Fruit fly (Drosophila melanogaster) Kc167 (cell line): ENCODE measurements around the gene CG34002.

Experiments
- Sin3A ChIP-seq: fragments of >200 bp; optimal IDR thresholded peaks from 2 replicates; lab custom pipeline; 2018; ENCODE audit warnings: missing external identifiers
- ttk ChIP-seq: sonication (Bioruptor generic); optimal IDR thresholded peaks from 2 replicates; lab custom pipeline; 2017; ENCODE audit warnings: missing external identifiers

- TF ChIP-seq ttk (lab: Kevin White, UChicago) = no peak
- TF ChIP-seq Sin3A (lab: Kevin White, UChicago) = no peak
These were observed 20.6 kb downstream of the CG34002 start, which contains the start of gene CG7408 for dm6 chr3L:17878781-17879360.
